Worm (Caenorhabditis elegans) whole organism, L4 larva: ENCODE results near the gene Y105C5B.5.
A peak's percentile ranks its signal among the peaks of the same experiment; 100 is the strongest.

Source experiments
- F26F4.8 ChIP-seq: fragments of 200-800 bp; sonication (Bioruptor generic); conservative IDR thresholded peaks from 2 replicates; pipeline ENCODE4 v1.3.6; 2022; ENCODE audit warnings: missing genetic modification characterization, missing compliant biosample characterization
- R02D3.7 ChIP-seq: fragments of 150-350 bp; sonication (generic microtip); optimal IDR thresholded peaks from 3 replicates; lab custom pipeline; 2014; ENCODE audit warnings: missing biosample characterization, missing genetic modification characterization
- T26A8.4 ChIP-seq: fragments of 200-800 bp; sonication (Bioruptor generic); IDR thresholded peaks from 2 replicates; pipeline ENCODE4 v1.3.6; 2022; ENCODE audit warnings: missing genetic modification characterization, missing compliant biosample characterization
- Y48G9A.11 ChIP-seq: fragments of 200-800 bp; sonication (Bioruptor generic); IDR thresholded peaks from 2 replicates; pipeline ENCODE4 v1.3.6; 2022; ENCODE audit warnings: missing genetic modification reagents, missing genetic modification characterization, missing compliant biosample characterization
- Y5F2A.4 ChIP-seq: fragments of 200-800 bp; sonication (Bioruptor generic); optimal IDR thresholded peaks from 2 replicates; lab custom pipeline; 2018; ENCODE audit warnings: mild to moderate bottlenecking, missing genetic modification characterization, missing compliant biosample characterization
- Y75B8A.6 ChIP-seq: fragments of 200-800 bp; sonication (Bioruptor generic); IDR thresholded peaks from 2 replicates; pipeline ENCODE4 v1.3.6; 2022; ENCODE audit warnings: missing genetic modification reagents, missing genetic modification characterization, missing compliant biosample characterization
- ZK546.5 ChIP-seq, 2 experiments: sonication (generic microtip); optimal IDR thresholded peaks; 2 replicates each; lab custom pipeline; 2017; ENCODE audit warnings: missing biosample characterization in 2 of 2, missing genetic modification characterization in 2 of 2
- aha-1 ChIP-seq: fragments of 150-350 bp; peaks from one replicate; lab custom pipeline; 2014; ENCODE audit warnings: missing biosample characterization, missing genetic modification characterization
- ama-1 ChIP-seq: fragments of 150-350 bp; optimal IDR thresholded peaks from 2 replicates; lab custom pipeline; 2014; ENCODE audit warnings: inconsistent platforms, mixed read lengths
- arid-1 ChIP-seq: fragments of 200-800 bp; sonication (Bioruptor generic); conservative IDR thresholded peaks from 2 replicates; pipeline ENCODE4 v1.3.6; 2022; ENCODE audit warnings: missing genetic modification reagents, missing genetic modification characterization, missing compliant biosample characterization
- ceh-44 ChIP-seq: fragments of 200-800 bp; sonication (Bioruptor generic); IDR thresholded peaks from 2 replicates; pipeline ENCODE4 v1.3.6; 2022; ENCODE audit warnings: missing genetic modification reagents, missing genetic modification characterization, missing compliant biosample characterization
- daf-16 ChIP-seq, 3 experiments: sonication (generic microtip); optimal IDR thresholded peaks; 2 replicates each; lab custom pipeline; 2016 to 2017; ENCODE audit warnings: missing genetic modification characterization in 3 of 3, missing genetic modification reagents in 3 of 3, mild to moderate bottlenecking in 2 of 3, missing compliant biosample characterization in 2 of 3, missing biosample characterization in 1 of 3, moderate library complexity in 1 of 3
- daf-19 ChIP-seq: fragments of 200-800 bp; sonication (Bioruptor generic); conservative IDR thresholded peaks from 2 replicates; pipeline ENCODE4 v1.3.6; 2022; ENCODE audit warnings: missing genetic modification characterization, missing compliant biosample characterization
- dmd-8 ChIP-seq: fragments of 200-800 bp; sonication (Bioruptor generic); IDR thresholded peaks from 2 replicates; pipeline ENCODE4 v1.3.6; 2022; ENCODE audit warnings: missing genetic modification characterization, missing compliant biosample characterization
- dmd-9 ChIP-seq: fragments of 200-800 bp; sonication (Bioruptor generic); IDR thresholded peaks from 2 replicates; pipeline ENCODE4 v1.3.6; 2022; ENCODE audit warnings: missing genetic modification reagents, missing genetic modification characterization, missing compliant biosample characterization
- duxl-1 ChIP-seq: sonication (generic microtip); optimal IDR thresholded peaks from 2 replicates; lab custom pipeline; 2016; ENCODE audit warnings: mild to moderate bottlenecking, missing genetic modification characterization, moderate library complexity, missing compliant biosample characterization; ENCODE audit not compliant: poor library complexity
- egl-27 ChIP-seq: sonication (generic microtip); optimal IDR thresholded peaks from 3 replicates; lab custom pipeline; 2017; ENCODE audit warnings: missing biosample characterization, missing genetic modification reagents, missing genetic modification characterization
- egl-43 ChIP-seq: fragments of 200-800 bp; sonication (Bioruptor generic); IDR thresholded peaks from 2 replicates; pipeline ENCODE4 v1.3.6; 2022; ENCODE audit warnings: missing genetic modification reagents, missing genetic modification characterization, missing compliant biosample characterization
- hmg-1.1 ChIP-seq: fragments of 200-800 bp; sonication (Bioruptor generic); IDR thresholded peaks from 2 replicates; pipeline ENCODE4 v1.3.6; 2022; ENCODE audit warnings: missing genetic modification reagents, missing genetic modification characterization, missing compliant biosample characterization
- lin-1 ChIP-seq: fragments of 200-800 bp; sonication (Bioruptor generic); IDR thresholded peaks from 2 replicates; pipeline ENCODE4 v1.3.6; 2022; ENCODE audit warnings: missing genetic modification reagents, missing genetic modification characterization, missing compliant biosample characterization
- lin-38 ChIP-seq: fragments of 200-800 bp; sonication (Bioruptor generic); IDR thresholded peaks from 2 replicates; pipeline ENCODE4 v1.3.6; 2022; ENCODE audit warnings: missing genetic modification reagents, missing genetic modification characterization, missing compliant biosample characterization
- lir-3 ChIP-seq: sonication (generic microtip); optimal IDR thresholded peaks from 2 replicates; lab custom pipeline; 2016; ENCODE audit warnings: mild to moderate bottlenecking, missing genetic modification characterization, missing compliant biosample characterization
- madf-5 ChIP-seq, 2 experiments: fragments of 200-800 bp; sonication (Bioruptor generic); IDR thresholded peaks; 2 replicates each; pipeline ENCODE4 v1.3.6; 2022; ENCODE audit warnings: missing compliant biosample characterization in 2 of 2, missing genetic modification characterization in 2 of 2
- madf-9 ChIP-seq: fragments of 200-800 bp; sonication (Bioruptor generic); conservative IDR thresholded peaks from 2 replicates; pipeline ENCODE4 v1.3.6; 2022; ENCODE audit warnings: missing genetic modification reagents, missing genetic modification characterization, missing compliant biosample characterization
- nhr-10 ChIP-seq: fragments of 150-350 bp; optimal IDR thresholded peaks from 2 replicates; lab custom pipeline; 2014; ENCODE audit warnings: missing biosample characterization, missing genetic modification characterization
- nhr-41 ChIP-seq: fragments of 200-800 bp; sonication (Bioruptor generic); IDR thresholded peaks from 2 replicates; pipeline ENCODE4 v1.3.6; 2022; ENCODE audit warnings: missing genetic modification reagents, missing genetic modification characterization, missing compliant biosample characterization
- nhr-48 ChIP-seq: sonication (generic microtip); optimal IDR thresholded peaks from 2 replicates; lab custom pipeline; 2016; ENCODE audit warnings: mild to moderate bottlenecking, missing genetic modification characterization, missing compliant biosample characterization
- nhr-6 ChIP-seq: fragments of 150-350 bp; optimal IDR thresholded peaks from 2 replicates; lab custom pipeline; 2014; ENCODE audit warnings: missing biosample characterization, missing genetic modification characterization
- nhr-77 ChIP-seq: fragments of 150-350 bp; optimal IDR thresholded peaks from 2 replicates; lab custom pipeline; 2014; ENCODE audit warnings: missing biosample characterization, missing genetic modification characterization
- php-3 ChIP-seq: fragments of 200-800 bp; sonication (Bioruptor generic); IDR thresholded peaks from 2 replicates; pipeline ENCODE4 v1.3.6; 2022; ENCODE audit warnings: missing genetic modification reagents, missing genetic modification characterization, missing compliant biosample characterization
- saeg-2 ChIP-seq: fragments of 200-800 bp; sonication (Bioruptor generic); IDR thresholded peaks from 2 replicates; pipeline ENCODE4 v1.3.6; 2022; ENCODE audit warnings: missing genetic modification reagents, missing genetic modification characterization, missing compliant biosample characterization
- set-16 ChIP-seq: fragments of 200-800 bp; sonication (Bioruptor generic); IDR thresholded peaks from 2 replicates; pipeline ENCODE4 v1.3.6; 2022; ENCODE audit warnings: missing genetic modification reagents, missing genetic modification characterization, missing compliant biosample characterization
- snpc-1.2 ChIP-seq: fragments of 200-800 bp; sonication (Bioruptor generic); IDR thresholded peaks from 2 replicates; pipeline ENCODE4 v1.3.6; 2022; ENCODE audit warnings: missing genetic modification reagents, missing genetic modification characterization, missing compliant biosample characterization
- vab-7 ChIP-seq: fragments of 200-800 bp; sonication (Bioruptor generic); IDR thresholded peaks from 2 replicates; pipeline ENCODE4 v1.3.6; 2022; ENCODE audit warnings: missing genetic modification reagents, missing genetic modification characterization, missing compliant biosample characterization
- zag-1 ChIP-seq: fragments of 150-350 bp; optimal IDR thresholded peaks from 2 replicates; lab custom pipeline; 2014; ENCODE audit warnings: missing biosample characterization, missing genetic modification characterization
- zfp-2 ChIP-seq: sonication (generic microtip); optimal IDR thresholded peaks from 2 replicates; lab custom pipeline; 2016; ENCODE audit warnings: mild to moderate bottlenecking, missing genetic modification characterization, missing compliant biosample characterization
- zfp-3 ChIP-seq: fragments of 200-800 bp; sonication (Bioruptor generic); conservative IDR thresholded peaks from 2 replicates; pipeline ENCODE4 v1.3.6; 2022; ENCODE audit warnings: missing genetic modification reagents, missing genetic modification characterization, missing compliant biosample characterization
- ztf-7 ChIP-seq: fragments of 150-350 bp; optimal IDR thresholded peaks from 2 replicates; lab custom pipeline; 2014; ENCODE audit warnings: missing biosample characterization, missing genetic modification characterization

Gene Y105C5B.5

ce11 chrIV:15946507-15946906, 45.5 kb upstream of the Y105C5B.5 start, which contains the start of gene skr-10:
skr-10 (plus strand) TSS chrIV:15946807.
- TF ChIP-seq R02D3.7 (tag; lab: Kevin White, UChicago) (no peak), zfp-2 (tag; lab: Kevin White, UChicago) (no peak), aha-1 (tag; lab: Kevin White, UChicago) (peak; percentile 59)

DNA sequence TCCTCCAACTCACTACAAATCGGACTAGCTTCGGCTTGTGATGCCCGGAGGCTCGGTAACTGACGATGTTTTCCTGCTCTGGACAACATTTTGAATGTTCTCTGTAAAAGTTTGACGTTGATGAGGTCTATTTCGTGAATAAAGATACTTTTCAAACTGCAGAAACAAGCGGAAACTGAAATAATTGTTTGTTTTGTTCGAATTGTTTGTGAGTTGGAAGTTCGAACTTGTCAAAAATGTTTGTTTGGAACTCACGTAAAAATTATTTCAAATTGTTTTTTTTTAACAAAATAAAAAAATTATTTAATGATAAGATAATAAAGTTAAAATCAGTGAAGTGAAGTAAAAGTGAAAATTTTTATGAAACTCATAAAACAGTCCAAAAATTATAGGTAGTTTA, 40.4 kb upstream of the Y105C5B.5 start, which contains the start of gene Y105C5B.11:
Y105C5B.11 (minus strand) TSS at position 101 of the 400 bp plus-strand sequence.
- TF ChIP-seq egl-27 (tag; lab: Kevin White, UChicago) = no peak
- TF ChIP-seq ztf-7 (tag; lab: Kevin White, UChicago) = no peak
- TF ChIP-seq R02D3.7 (tag; lab: Kevin White, UChicago) = no peak
- no peak for TF ChIP-seq daf-19 (GFP tag; lab: Robert Waterston, UW)
- no peak for TF ChIP-seq lin-38 (GFP tag; lab: Robert Waterston, UW)
- TF ChIP-seq ZK546.5 (tag; optimal IDR thresholded peaks at IDR 0.05; lab: Kevin White, UChicago) = no peak
- no peak for TF ChIP-seq aha-1 (tag; lab: Kevin White, UChicago)

DNA sequence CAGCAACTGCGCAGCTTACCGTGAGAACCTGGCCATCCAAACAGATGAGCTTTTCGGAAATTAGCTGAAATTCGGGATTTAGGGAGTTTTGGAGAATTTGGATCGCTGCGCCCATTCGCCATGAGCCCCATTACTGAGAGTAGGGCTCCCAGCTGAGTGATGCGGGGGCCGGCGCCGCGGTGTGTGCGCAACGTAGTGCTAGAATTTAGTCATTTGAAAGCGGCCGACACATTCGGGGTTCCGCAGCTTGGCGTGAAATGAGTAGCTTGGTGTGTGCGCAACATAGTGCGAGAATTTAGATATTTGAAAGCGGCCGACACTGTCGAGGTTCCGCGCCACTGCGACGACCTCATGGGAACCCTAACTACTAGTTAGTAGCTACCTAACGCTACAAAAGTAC, 39.8 kb upstream of the Y105C5B.5 start:
- TF ChIP-seq snpc-1.2 (GFP tag; lab: Robert Waterston, UW) (peak; percentile 93), ceh-44 (GFP tag; lab: Robert Waterston, UW) (no peak)

- TF ChIP-seq duxl-1 = no peak
- no peak for TF ChIP-seq nhr-41 (GFP tag; lab: Robert Waterston, UW)
- no peak for TF ChIP-seq zag-1 (tag; lab: Kevin White, UChicago)
- peak; percentile 92 for TF ChIP-seq snpc-1.2 (GFP tag; lab: Robert Waterston, UW)
- no peak for TF ChIP-seq Y75B8A.6 (GFP tag; lab: Robert Waterston, UW)
- no peak for TF ChIP-seq ama-1 (lab: Kevin White, UChicago)
- 0 out of 2 replicates have a peak, but pooled peaks have one; percentile 46 for TF ChIP-seq php-3 (GFP tag; lab: Robert Waterston, UW)
- TF ChIP-seq set-16 (GFP tag; lab: Robert Waterston, UW) = peak; percentile 41; the same call in 1 of the 2 replicates
- no peak for TF ChIP-seq nhr-48 (tag; lab: Kevin White, UChicago)
- no peak for TF ChIP-seq nhr-10 (tag; lab: Kevin White, UChicago)
Measured at ce11 chrIV:15938471-15938870, 37.4 kb upstream of the Y105C5B.5 start.

- TF ChIP-seq nhr-77 (tag; lab: Kevin White, UChicago) (no peak), snpc-1.2 (GFP tag; lab: Robert Waterston, UW) (peak; percentile 63)
Measured at ce11 chrIV:15937088-15937487, 36.1 kb upstream of the Y105C5B.5 start.

- TF ChIP-seq T26A8.4 (GFP tag; lab: Robert Waterston, UW) = no peak
Measured at ce11 chrIV:15933814-15934213, 32.8 kb upstream of the Y105C5B.5 start, which contains the start of gene srv-16. srv-16 (minus strand) TSS chrIV:15933914.

- peak; percentile 29 for TF ChIP-seq lir-3 (tag; lab: Kevin White, UChicago)
- peak; percentile 87 for TF ChIP-seq dmd-8
- peak; percentile 80 for TF ChIP-seq lin-1 (GFP tag; lab: Robert Waterston, UW)
- peak; percentile 69 for TF ChIP-seq arid-1 (GFP tag; lab: Robert Waterston, UW)
- peak; percentile 78 for TF ChIP-seq vab-7 (GFP tag; lab: Robert Waterston, UW)
- TF ChIP-seq aha-1 (tag; lab: Kevin White, UChicago) = peak; percentile 80
- peak; percentile 36 for TF ChIP-seq Y5F2A.4 (GFP tag; lab: Kevin White, UChicago)
- peak; percentile 26; the same call in 1 of the 2 replicates for TF ChIP-seq saeg-2 (GFP tag; lab: Robert Waterston, UW)
- TF ChIP-seq T26A8.4 (GFP tag; lab: Robert Waterston, UW) = peak; percentile 73
- peak; percentile 58; the same call in 1 of the 2 replicates for TF ChIP-seq zfp-3 (GFP tag; lab: Robert Waterston, UW)
- TF ChIP-seq daf-16 (GFP tag; optimal IDR thresholded peaks at IDR 0.05; lab: Kevin White, UChicago) = peak; percentile 17 to 24
- TF ChIP-seq daf-16 (tag; optimal IDR thresholded peaks at IDR 0.05; lab: Kevin White, UChicago) = peak; percentile 67
- peak; percentile 46; the same call in 1 of the 2 replicates for TF ChIP-seq hmg-1.1
- TF ChIP-seq nhr-6 = peak; percentile 11
- peak; percentile 83 for TF ChIP-seq egl-43
- TF ChIP-seq madf-9 (GFP tag; lab: Robert Waterston, UW) = 0 out of 2 replicates have a peak, but pooled peaks have one; percentile 34
- peak; percentile 35 to 74; a peak in 1 of 4 replicates for TF ChIP-seq madf-5 (GFP tag; IDR thresholded peaks at IDR 0.05; lab: Robert Waterston, UW)
- TF ChIP-seq dmd-9 (GFP tag; lab: Robert Waterston, UW) = 0 out of 2 replicates have a peak, but pooled peaks have one; percentile 52
- TF ChIP-seq Y48G9A.11 (GFP tag; lab: Robert Waterston, UW) = peak; percentile 44; the same call in 1 of the 2 replicates
- peak; percentile 63 for TF ChIP-seq F26F4.8
Measured at ce11 chrIV:15933100-15933499, 32.1 kb upstream of the Y105C5B.5 start.
